Worm (Caenorhabditis elegans): Measurements from ENCODE around the gene best-16.

DNA sequence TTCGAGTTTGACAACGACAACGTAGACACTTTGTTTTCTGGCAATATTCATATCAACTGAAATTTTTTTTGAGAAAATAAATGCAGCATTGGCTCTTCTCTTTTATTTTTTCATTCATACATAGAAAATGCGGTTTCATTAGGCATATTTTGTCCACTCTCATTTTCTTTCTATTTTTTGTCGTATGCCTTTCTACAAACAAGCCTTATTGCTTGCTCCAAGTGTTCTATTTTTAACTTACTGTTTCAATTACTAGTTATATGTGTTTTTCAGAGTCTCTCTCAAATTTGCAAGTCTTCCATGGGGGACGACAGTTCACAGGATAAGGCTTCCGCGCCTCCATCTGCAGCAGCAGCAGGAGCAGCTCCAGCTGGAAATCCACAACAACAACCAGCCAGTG is 10.3 kb upstream of the best-16 start, which contains the start of gene kcc-1:
- TF ChIP-seq ztf-23 (GFP tag; IDR thresholded peaks at IDR 0.05) = no peak
- no peak for TF ChIP-seq ztf-29 (GFP tag; IDR thresholded peaks at IDR 0.05)
- no peak for TF ChIP-seq flt-1 (GFP tag; IDR thresholded peaks at IDR 0.05)
- TF ChIP-seq cog-1 (tag; optimal IDR thresholded peaks at IDR 0.05) = no peak
